Worm (Caenorhabditis elegans): ENCODE data around the gene K03B4.2.

K03B4.2 gene

ce11 chrV:4667062-4667461, 20.7 kb upstream of the K03B4.2 start:
- TF ChIP-seq flt-1 (GFP tag; IDR thresholded peaks at IDR 0.05) (no peak), pes-1 (GFP tag; IDR thresholded peaks at IDR 0.05) (no peak), ceh-13 (GFP tag; optimal IDR thresholded peaks at IDR 0.05) (no peak), sea-1 (GFP tag; conservative IDR thresholded peaks at IDR 0.05) (no peak), aly-1 (tag; optimal IDR thresholded peaks at IDR 0.05) (peak; percentile 19), F13C5.2 (tag; optimal IDR thresholded peaks at IDR 0.05) (no peak), hmbx-1 (tag; optimal IDR thresholded peaks at IDR 0.05) (no peak), tra-4 (tag; optimal IDR thresholded peaks at IDR 0.05) (no peak), B0310.2 (tag; optimal IDR thresholded peaks at IDR 0.05) (no peak)

- TF ChIP-seq ceh-13 (GFP tag; optimal IDR thresholded peaks at IDR 0.05) (no peak), scrt-1 (GFP tag; IDR thresholded peaks at IDR 0.05) (no peak), tbx-11 (GFP tag; IDR thresholded peaks at IDR 0.05) (no peak)
These were observed 19.2 kb upstream of the K03B4.2 start, which contains the start of gene srx-77 for ce11 chrV:4668636-4669035. TSS of gene srx-77 (minus strand) at chrV:4668736.

- TF ChIP-seq ceh-13 (GFP tag; optimal IDR thresholded peaks at IDR 0.05) (no peak), B0310.2 (tag; optimal IDR thresholded peaks at IDR 0.05) (no peak), hmbx-1 (tag; optimal IDR thresholded peaks at IDR 0.05) (no peak), tra-4 (tag; optimal IDR thresholded peaks at IDR 0.05) (no peak), flt-1 (GFP tag; IDR thresholded peaks at IDR 0.05) (no peak), ama-1 (optimal IDR thresholded peaks at IDR 0.05) (no peak), F13C5.2 (tag; optimal IDR thresholded peaks at IDR 0.05) (no peak), pes-1 (GFP tag; IDR thresholded peaks at IDR 0.05) (no peak), scrt-1 (GFP tag; IDR thresholded peaks at IDR 0.05) (no peak), tbx-11 (GFP tag; IDR thresholded peaks at IDR 0.05) (no peak), hmg-4 (GFP tag; optimal IDR thresholded peaks at IDR 0.05) (no peak), aly-1 (tag; optimal IDR thresholded peaks at IDR 0.05) (no peak), hnd-1 (tag; optimal IDR thresholded peaks at IDR 0.05) (no peak), ets-7 (tag; optimal IDR thresholded peaks at IDR 0.05) (no peak), sea-1 (GFP tag; conservative IDR thresholded peaks at IDR 0.05) (no peak)
These were observed 15.3 kb upstream of the K03B4.2 start, which contains the start of gene K03B4.9 for ce11 chrV:4672487-4672886. TSS of gene K03B4.9 (minus strand) at chrV:4672587.

ce11 chrV:4674506-4674905, 13.3 kb upstream of the K03B4.2 start, which contains the start of gene K03B4.8:
TSS of gene K03B4.8 (minus strand) at chrV:4674606.
- no peak for TF ChIP-seq pes-1 (GFP tag; IDR thresholded peaks at IDR 0.05)

ce11 chrV:4676092-4676491, 11.7 kb upstream of the K03B4.2 start, which contains the start of gene K03B4.6:
TSS of gene K03B4.6 (minus strand) at chrV:4676192.
- TF ChIP-seq sea-1 (GFP tag; conservative IDR thresholded peaks at IDR 0.05): no peak
- TF ChIP-seq tbx-11 (GFP tag; IDR thresholded peaks at IDR 0.05): no peak
- TF ChIP-seq scrt-1 (GFP tag; IDR thresholded peaks at IDR 0.05): no peak
- no peak for TF ChIP-seq hmbx-1 (tag; optimal IDR thresholded peaks at IDR 0.05)
- no peak for TF ChIP-seq tbx-37 (GFP tag; conservative IDR thresholded peaks at IDR 0.05)
- no peak for TF ChIP-seq pes-1 (GFP tag; IDR thresholded peaks at IDR 0.05)
- no peak for TF ChIP-seq hmg-4 (GFP tag; optimal IDR thresholded peaks at IDR 0.05)
- TF ChIP-seq flt-1 (GFP tag; IDR thresholded peaks at IDR 0.05): no peak
- TF ChIP-seq tra-4 (tag; optimal IDR thresholded peaks at IDR 0.05): no peak
- no peak for TF ChIP-seq ets-7 (tag; optimal IDR thresholded peaks at IDR 0.05)
- no peak for TF ChIP-seq ceh-36 (tag; optimal IDR thresholded peaks at IDR 0.05)
- TF ChIP-seq ama-1 (optimal IDR thresholded peaks at IDR 0.05): no peak
- no peak for TF ChIP-seq hnd-1 (tag; optimal IDR thresholded peaks at IDR 0.05)

ce11 chrV:4676812-4677211, 11.0 kb upstream of the K03B4.2 start:
- TF ChIP-seq hmg-4 (GFP tag; optimal IDR thresholded peaks at IDR 0.05) (no peak), pes-1 (GFP tag; IDR thresholded peaks at IDR 0.05) (no peak), ama-1 (optimal IDR thresholded peaks at IDR 0.05) (no peak), ets-7 (tag; optimal IDR thresholded peaks at IDR 0.05) (no peak), hnd-1 (tag; optimal IDR thresholded peaks at IDR 0.05) (no peak), scrt-1 (GFP tag; IDR thresholded peaks at IDR 0.05) (no peak), ceh-36 (tag; optimal IDR thresholded peaks at IDR 0.05) (no peak), flt-1 (GFP tag; IDR thresholded peaks at IDR 0.05) (no peak), tbx-11 (GFP tag; IDR thresholded peaks at IDR 0.05) (no peak), B0310.2 (tag; optimal IDR thresholded peaks at IDR 0.05) (no peak), aly-1 (tag; optimal IDR thresholded peaks at IDR 0.05) (no peak), hmbx-1 (tag; optimal IDR thresholded peaks at IDR 0.05) (no peak), ceh-13 (GFP tag; optimal IDR thresholded peaks at IDR 0.05) (no peak)

ce11 chrV:4681670-4682069, 6.1 kb upstream of the K03B4.2 start, which contains the start of gene K03B4.4:
TSS of gene K03B4.4 (plus strand) at chrV:4681970.
- TF ChIP-seq tbx-37 (GFP tag; conservative IDR thresholded peaks at IDR 0.05) (no peak), F13C5.2 (tag; optimal IDR thresholded peaks at IDR 0.05) (no peak), B0310.2 (tag; optimal IDR thresholded peaks at IDR 0.05) (no peak), hmbx-1 (tag; optimal IDR thresholded peaks at IDR 0.05) (no peak), sea-1 (GFP tag; conservative IDR thresholded peaks at IDR 0.05) (no peak), ceh-36 (tag; optimal IDR thresholded peaks at IDR 0.05) (no peak), hnd-1 (tag; optimal IDR thresholded peaks at IDR 0.05) (no peak), ets-7 (tag; optimal IDR thresholded peaks at IDR 0.05) (no peak), aly-1 (tag; optimal IDR thresholded peaks at IDR 0.05) (no peak), hmg-4 (GFP tag; optimal IDR thresholded peaks at IDR 0.05) (no peak), pes-1 (GFP tag; IDR thresholded peaks at IDR 0.05) (no peak), flt-1 (GFP tag; IDR thresholded peaks at IDR 0.05) (no peak), ama-1 (optimal IDR thresholded peaks at IDR 0.05) (no peak)

ce11 chrV:4684137-4684536, 3.7 kb upstream of the K03B4.2 start:
- TF ChIP-seq hmg-4 (GFP tag; optimal IDR thresholded peaks at IDR 0.05): no peak
- TF ChIP-seq ceh-36 (tag; optimal IDR thresholded peaks at IDR 0.05): peak; percentile 73

Data from whole organism, early embryonic.